Worm (Caenorhabditis elegans): Measurements from ENCODE around the gene str-181.

ce11 chrV:12751495-12752050 is 33.1 kb upstream of the str-181 start, which contains the start of gene C15C8.6:
- TF ChIP-seq lin-14 (GFP tag; optimal IDR thresholded peaks at IDR 0.05) (no peak), nhr-19 (GFP tag; conservative IDR thresholded peaks at IDR 0.05) (no peak), lin-15B (tag; optimal IDR thresholded peaks at IDR 0.05) (no peak), nhr-28 (tag; optimal IDR thresholded peaks at IDR 0.05) (no peak), nhr-237 (tag; optimal IDR thresholded peaks at IDR 0.05) (no peak), sptf-1 (tag; optimal IDR thresholded peaks at IDR 0.05) (no peak)

Measured in whole organism, L1 larva.